Worm (Caenorhabditis elegans) whole organism, L1 larva: ENCODE data around the gene F46F5.10.

Experiments
- C16A3.4 ChIP-seq: fragments of 150-350 bp; optimal IDR thresholded peaks from 2 replicates; lab custom pipeline; 2014; ENCODE audit warnings: missing biosample characterization, missing genetic modification characterization
- C34B4.2 ChIP-seq: sonication (generic microtip); optimal IDR thresholded peaks from 2 replicates; lab custom pipeline; 2017; ENCODE audit warnings: mild to moderate bottlenecking, missing genetic modification characterization, missing compliant biosample characterization
- ama-1 ChIP-seq: fragments of 150-350 bp; optimal IDR thresholded peaks from 2 replicates; lab custom pipeline; 2014
- ces-1 ChIP-seq: fragments of 150-350 bp; optimal IDR thresholded peaks from 2 replicates; lab custom pipeline; 2014; ENCODE audit warnings: missing biosample characterization, missing genetic modification reagents, missing genetic modification characterization
- dpl-1 ChIP-seq, 3 experiments: fragments of 150-350 bp in 2 of 3; sonication (generic microtip) in 1 of 3; optimal IDR thresholded peaks; 2 replicates each; lab custom pipeline; 2014 to 2017; ENCODE audit warnings: missing biosample characterization in 3 of 3, missing genetic modification characterization in 3 of 3, missing genetic modification reagents in 3 of 3
- dsc-1 ChIP-seq: sonication (generic microtip); optimal IDR thresholded peaks from 2 replicates; lab custom pipeline; 2016; ENCODE audit warnings: mild to moderate bottlenecking, missing genetic modification characterization, missing compliant biosample characterization
- efl-1 ChIP-seq, 4 experiments: fragments of 150-350 bp; optimal IDR thresholded peaks in 3 of 4; peaks in 1 of 4; 1 replicate in 1 of 4; 2 replicates in 3 of 4; lab custom pipeline; 2014; ENCODE audit warnings: missing biosample characterization in 2 of 4, missing genetic modification characterization in 2 of 4, missing genetic modification reagents in 2 of 4
- efl-3 ChIP-seq: fragments of 200-800 bp; sonication (Bioruptor generic); optimal IDR thresholded peaks from 2 replicates; lab custom pipeline; 2018; ENCODE audit warnings: mild to moderate bottlenecking, missing genetic modification characterization, missing compliant biosample characterization
- egl-13 ChIP-seq: sonication (generic microtip); optimal IDR thresholded peaks from 2 replicates; lab custom pipeline; 2016; ENCODE audit warnings: missing genotype, missing genetic modification reagents, missing genetic modification characterization, missing compliant biosample characterization
- egl-27 ChIP-seq, 2 experiments: fragments of 150-350 bp in 1 of 2; sonication (generic microtip); optimal IDR thresholded peaks; 3 replicates each; lab custom pipeline; 2017 to 2018; ENCODE audit warnings: missing biosample characterization in 2 of 2, missing genetic modification characterization in 2 of 2, missing genetic modification reagents in 2 of 2
- elt-2 ChIP-seq: sonication (generic microtip); optimal IDR thresholded peaks from 2 replicates; lab custom pipeline; 2016; ENCODE audit warnings: missing genetic modification characterization, mild to moderate bottlenecking, inconsistent platforms, missing compliant biosample characterization, missing genetic modification reagents
- fkh-10 ChIP-seq: sonication (generic microtip); optimal IDR thresholded peaks from 2 replicates; lab custom pipeline; 2017; ENCODE audit warnings: missing biosample characterization, missing genetic modification reagents, missing genetic modification characterization
- fos-1 ChIP-seq: fragments of 150-350 bp; optimal IDR thresholded peaks from 2 replicates; lab custom pipeline; 2014; ENCODE audit warnings: missing biosample characterization, missing genetic modification characterization
- grh-1 ChIP-seq: fragments of 200-800 bp; sonication (Bioruptor generic); IDR thresholded peaks from 2 replicates; pipeline ENCODE4 v1.3.6; 2022; ENCODE audit warnings: missing genetic modification reagents, missing genetic modification characterization, missing compliant biosample characterization
- hpl-2 ChIP-seq: fragments of 150-350 bp; optimal IDR thresholded peaks from 2 replicates; lab custom pipeline; 2014; ENCODE audit warnings: missing biosample characterization, missing genetic modification reagents, missing genetic modification characterization
- irx-1 ChIP-seq: sonication (generic microtip); optimal IDR thresholded peaks from 2 replicates; lab custom pipeline; 2016; ENCODE audit warnings: missing genetic modification characterization, missing compliant biosample characterization
- isw-1 ChIP-seq: fragments of 200-800 bp; sonication (Bioruptor generic); IDR thresholded peaks from 2 replicates; pipeline ENCODE4 v1.3.6; 2022; ENCODE audit warnings: missing genetic modification characterization, missing compliant biosample characterization
- jun-1 ChIP-seq: fragments of 150-350 bp; optimal IDR thresholded peaks from 2 replicates; lab custom pipeline; 2014; ENCODE audit warnings: missing biosample characterization, missing genetic modification reagents, missing genetic modification characterization
- lin-14 ChIP-seq: fragments of 200-800 bp; sonication (Bioruptor generic); optimal IDR thresholded peaks from 2 replicates; lab custom pipeline; 2018; ENCODE audit warnings: mild to moderate bottlenecking, missing genetic modification characterization, moderate library complexity, missing compliant biosample characterization
- lin-35 ChIP-seq, 2 experiments: fragments of 150-350 bp; optimal IDR thresholded peaks; 2 replicates each; lab custom pipeline; 2014; ENCODE audit warnings: missing biosample characterization in 2 of 2, missing genetic modification characterization in 2 of 2, missing genetic modification reagents in 2 of 2
- lir-3 ChIP-seq: sonication (generic microtip); optimal IDR thresholded peaks from 2 replicates; lab custom pipeline; 2016; ENCODE audit warnings: mild to moderate bottlenecking, missing genetic modification characterization, moderate library complexity, missing compliant biosample characterization; ENCODE audit not compliant: poor library complexity
- mab-9 ChIP-seq: fragments of 200-800 bp; sonication (Bioruptor generic); IDR thresholded peaks from 2 replicates; pipeline ENCODE4 v1.3.6; 2022; ENCODE audit warnings: missing genetic modification reagents, missing genetic modification characterization, missing compliant biosample characterization
- mef-2 ChIP-seq: fragments of 150-350 bp; optimal IDR thresholded peaks from 2 replicates; lab custom pipeline; 2014; ENCODE audit warnings: missing biosample characterization, missing genetic modification characterization
- mep-1 ChIP-seq: fragments of 150-350 bp; optimal IDR thresholded peaks from 2 replicates; lab custom pipeline; 2014; ENCODE audit warnings: missing biosample characterization, missing genetic modification characterization
- nhr-12 ChIP-seq: sonication (generic microtip); optimal IDR thresholded peaks from 2 replicates; lab custom pipeline; 2017; ENCODE audit warnings: missing biosample characterization, missing genetic modification characterization
- nhr-237 ChIP-seq: fragments of 150-350 bp; optimal IDR thresholded peaks from 2 replicates; lab custom pipeline; 2014; ENCODE audit warnings: missing biosample characterization, missing genetic modification characterization
- nhr-71 ChIP-seq: sonication (generic microtip); optimal IDR thresholded peaks from 2 replicates; lab custom pipeline; 2016; ENCODE audit warnings: mild to moderate bottlenecking, missing genetic modification characterization, moderate library complexity, missing compliant biosample characterization
- nhr-77 ChIP-seq: fragments of 150-350 bp; optimal IDR thresholded peaks from 2 replicates; lab custom pipeline; 2014; ENCODE audit warnings: missing biosample characterization, missing genetic modification characterization
- nhr-85 ChIP-seq: sonication (generic microtip); peaks from one replicate; lab custom pipeline; 2016; ENCODE audit warnings: missing genetic modification characterization, inconsistent platforms, missing compliant biosample characterization
- nhr-90 ChIP-seq: sonication (generic microtip); optimal IDR thresholded peaks from 2 replicates; lab custom pipeline; 2016; ENCODE audit warnings: mild to moderate bottlenecking, missing genetic modification characterization, missing compliant biosample characterization; ENCODE audit not compliant: poor library complexity
- pax-3 ChIP-seq: fragments of 200-800 bp; sonication (Bioruptor generic); optimal IDR thresholded peaks from 2 replicates; lab custom pipeline; 2018; ENCODE audit warnings: mild to moderate bottlenecking, missing genetic modification characterization, moderate library complexity, missing compliant biosample characterization
- rnt-1 ChIP-seq: sonication (generic microtip); optimal IDR thresholded peaks from 2 replicates; lab custom pipeline; 2016; ENCODE audit warnings: mild to moderate bottlenecking, missing genetic modification characterization, moderate library complexity, missing compliant biosample characterization
- skn-1 ChIP-seq: fragments of 150-350 bp; optimal IDR thresholded peaks from 2 replicates; lab custom pipeline; 2014; ENCODE audit warnings: missing biosample characterization, missing genetic modification characterization
- sox-4 ChIP-seq: sonication (generic microtip); optimal IDR thresholded peaks from 2 replicates; lab custom pipeline; 2016; ENCODE audit warnings: missing genetic modification characterization, missing compliant biosample characterization
- sptf-1 ChIP-seq: fragments of 150-350 bp; optimal IDR thresholded peaks from 2 replicates; lab custom pipeline; 2014; ENCODE audit warnings: missing biosample characterization, missing genetic modification characterization
- tbx-2 ChIP-seq: sonication (generic microtip); optimal IDR thresholded peaks from 2 replicates; lab custom pipeline; 2016; ENCODE audit warnings: missing genetic modification characterization, missing compliant biosample characterization
- tlp-1 ChIP-seq: fragments of 150-350 bp; optimal IDR thresholded peaks from 2 replicates; lab custom pipeline; 2014; ENCODE audit warnings: missing biosample characterization, missing genetic modification characterization
- unc-130 ChIP-seq: fragments of 150-350 bp; optimal IDR thresholded peaks from 2 replicates; lab custom pipeline; 2017; ENCODE audit warnings: missing biosample characterization, missing genetic modification characterization, inconsistent platforms
- unc-30 ChIP-seq: sonication (generic microtip); optimal IDR thresholded peaks from 2 replicates; lab custom pipeline; 2017; ENCODE audit warnings: missing biosample characterization, missing genetic modification characterization
- unc-62 ChIP-seq: fragments of 150-350 bp; optimal IDR thresholded peaks from 2 replicates; lab custom pipeline; 2014; ENCODE audit warnings: missing biosample characterization, missing genetic modification reagents, missing genetic modification characterization
- vab-15 ChIP-seq: sonication (generic microtip); optimal IDR thresholded peaks from 2 replicates; lab custom pipeline; 2017; ENCODE audit warnings: missing genotype, mild to moderate bottlenecking, missing genetic modification characterization, missing compliant biosample characterization
- ztf-11 ChIP-seq, 2 experiments: sonication (generic microtip); optimal IDR thresholded peaks; 2 replicates each; lab custom pipeline; 2016 to 2017; ENCODE audit warnings: missing genetic modification characterization in 2 of 2, missing biosample characterization in 1 of 2, missing compliant biosample characterization in 1 of 2

Gene F46F5.10

DNA sequence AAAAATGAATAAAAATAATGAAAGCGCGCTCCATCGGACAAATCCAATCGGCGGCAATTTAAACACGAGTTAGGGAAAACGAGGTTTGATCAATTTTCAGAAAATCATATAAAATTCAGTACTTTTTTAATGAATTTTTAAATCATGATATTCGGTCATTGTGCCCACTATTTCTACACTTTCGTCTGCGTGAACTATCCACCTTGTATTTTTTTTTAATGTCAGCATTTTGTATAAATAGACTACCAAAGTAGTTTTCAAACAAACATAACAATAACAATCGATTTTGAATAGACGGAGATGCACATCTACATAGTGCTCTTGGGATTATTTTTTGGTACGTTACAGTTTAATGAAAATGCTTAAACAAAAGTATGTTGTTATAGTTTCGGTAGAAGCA is 35.5 kb upstream of the F46F5.10 start, which contains the start of gene F46F5.15:
F46F5.15 (plus strand) TSS at position 301 of the 400 bp plus-strand sequence.
- no peak for TF ChIP-seq fos-1 (tag; lab: Kevin White, UChicago)
- no peak for TF ChIP-seq grh-1 (GFP tag; lab: Robert Waterston, UW)
- no peak for TF ChIP-seq dpl-1 (GFP tag; optimal IDR thresholded peaks at IDR 0.05; lab: Kevin White, UChicago)
- no peak for TF ChIP-seq unc-130 (tag; lab: Kevin White, UChicago)
- no peak for TF ChIP-seq lin-14
- no peak for TF ChIP-seq sptf-1 (tag; lab: Kevin White, UChicago)
- no peak for TF ChIP-seq lin-35 (GFP tag; optimal IDR thresholded peaks at IDR 0.05; lab: Kevin White, UChicago)
- TF ChIP-seq nhr-85 (tag; lab: Kevin White, UChicago): no peak
- no peak for TF ChIP-seq pax-3
- TF ChIP-seq lir-3 (tag; lab: Kevin White, UChicago): no peak
- TF ChIP-seq irx-1 (tag; lab: Kevin White, UChicago): no peak
- TF ChIP-seq egl-13 (tag; lab: Kevin White, UChicago): no peak
- no peak for TF ChIP-seq ces-1 (GFP tag; lab: Kevin White, UChicago)
- TF ChIP-seq mef-2: no peak
- no peak for TF ChIP-seq vab-15
- TF ChIP-seq efl-3 (GFP tag; lab: Kevin White, UChicago): no peak

ce11 chrII:791828-792227 is 31.8 kb upstream of the F46F5.10 start, which contains the start of gene F46F5.1:
Gene F46F5.1, minus strand, starts transcription at chrII:791928.
- TF ChIP-seq lin-35 (GFP tag; optimal IDR thresholded peaks at IDR 0.05; lab: Kevin White, UChicago) (no peak), hpl-2 (GFP tag; lab: Kevin White, UChicago) (no peak), sox-4 (tag; lab: Kevin White, UChicago) (no peak), mab-9 (GFP tag; lab: Robert Waterston, UW) (no peak), irx-1 (tag; lab: Kevin White, UChicago) (no peak), elt-2 (tag; lab: Kevin White, UChicago) (no peak), egl-27 (tag; optimal IDR thresholded peaks at IDR 0.05; lab: Kevin White, UChicago) (no peak), nhr-237 (no peak), nhr-77 (tag; lab: Kevin White, UChicago) (no peak), grh-1 (GFP tag; lab: Robert Waterston, UW) (no peak), rnt-1 (tag; lab: Kevin White, UChicago) (no peak), jun-1 (tag; lab: Kevin White, UChicago) (no peak), sptf-1 (tag; lab: Kevin White, UChicago) (no peak)

ce11 chrII:796916-797315 is 26.7 kb upstream of the F46F5.10 start:
- TF ChIP-seq nhr-71 (tag; lab: Kevin White, UChicago) (no peak), mep-1 (tag; lab: Kevin White, UChicago) (no peak), egl-27 (tag; optimal IDR thresholded peaks at IDR 0.05; lab: Kevin White, UChicago) (no peak), unc-30 (tag; lab: Kevin White, UChicago) (no peak), nhr-12 (no peak), ama-1 (lab: Kevin White, UChicago) (no peak), fkh-10 (GFP tag; lab: Kevin White, UChicago) (no peak)

DNA sequence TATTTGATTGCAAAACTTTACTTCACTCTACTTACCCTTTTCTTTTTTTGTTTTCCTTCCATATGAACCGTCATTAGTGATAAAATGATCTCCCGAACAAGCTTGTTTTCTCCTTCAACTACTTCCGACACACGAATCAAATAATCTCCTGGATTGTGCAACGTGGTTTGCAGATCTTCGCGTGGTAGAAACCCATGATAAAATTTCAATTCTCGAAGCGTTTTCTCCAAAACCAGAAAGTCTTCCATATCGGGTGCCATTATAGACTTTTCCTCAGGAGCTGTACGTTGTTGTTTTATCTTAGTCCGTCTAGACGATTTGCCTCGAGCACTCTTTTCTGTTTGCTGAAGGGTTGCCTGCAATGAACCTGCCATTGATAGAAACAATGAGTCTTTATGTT is 26.2 kb upstream of the F46F5.10 start:
- no peak for TF ChIP-seq isw-1 (GFP tag; lab: Robert Waterston, UW)
- TF ChIP-seq lin-14: no peak
- no peak for TF ChIP-seq egl-13 (tag; lab: Kevin White, UChicago)
- TF ChIP-seq jun-1 (tag; lab: Kevin White, UChicago): no peak
- no peak for TF ChIP-seq efl-1 (optimal IDR thresholded peaks at IDR 0.05; lab: Kevin White, UChicago)
- TF ChIP-seq efl-1 (GFP tag; optimal IDR thresholded peaks at IDR 0.05 in 1 of 2; lab: Kevin White, UChicago): no peak
- no peak for TF ChIP-seq C34B4.2 (tag; lab: Kevin White, UChicago)
- no peak for TF ChIP-seq lir-3 (tag; lab: Kevin White, UChicago)
- TF ChIP-seq unc-62: no peak
- TF ChIP-seq ztf-11 (tag; optimal IDR thresholded peaks at IDR 0.05; lab: Kevin White, UChicago): no peak
- no peak for TF ChIP-seq tbx-2 (tag; lab: Kevin White, UChicago)
- TF ChIP-seq nhr-237: no peak
- TF ChIP-seq nhr-90 (tag; lab: Kevin White, UChicago): no peak
- TF ChIP-seq tlp-1 (tag; lab: Kevin White, UChicago): no peak
- no peak for TF ChIP-seq dsc-1 (tag; lab: Kevin White, UChicago)
- no peak for TF ChIP-seq C16A3.4 (tag; lab: Kevin White, UChicago)
- no peak for TF ChIP-seq skn-1 (tag; lab: Kevin White, UChicago)
